Fruit fly (Drosophila melanogaster): ENCODE measurements around the gene CG4098.

The CG4098 gene

dm6 chr3L:16634091-16634490 is 24.9 kb upstream of the CG4098 start:
- no peak for TF ChIP-seq fd64A (GFP tag; optimal IDR thresholded peaks at IDR 0.05)
- no peak for TF ChIP-seq luna (GFP tag; optimal IDR thresholded peaks at IDR 0.05)
- TF ChIP-seq Sox102F (GFP tag; optimal IDR thresholded peaks at IDR 0.05), result no peak
- TF ChIP-seq pros (GFP tag; optimal IDR thresholded peaks at IDR 0.05), result peak; percentile 84
- no peak for TF ChIP-seq E2f1 (GFP tag; IDR thresholded peaks at IDR 0.05)
- peak; percentile 53 for TF ChIP-seq sqz (GFP tag; optimal IDR thresholded peaks at IDR 0.05)

DNA sequence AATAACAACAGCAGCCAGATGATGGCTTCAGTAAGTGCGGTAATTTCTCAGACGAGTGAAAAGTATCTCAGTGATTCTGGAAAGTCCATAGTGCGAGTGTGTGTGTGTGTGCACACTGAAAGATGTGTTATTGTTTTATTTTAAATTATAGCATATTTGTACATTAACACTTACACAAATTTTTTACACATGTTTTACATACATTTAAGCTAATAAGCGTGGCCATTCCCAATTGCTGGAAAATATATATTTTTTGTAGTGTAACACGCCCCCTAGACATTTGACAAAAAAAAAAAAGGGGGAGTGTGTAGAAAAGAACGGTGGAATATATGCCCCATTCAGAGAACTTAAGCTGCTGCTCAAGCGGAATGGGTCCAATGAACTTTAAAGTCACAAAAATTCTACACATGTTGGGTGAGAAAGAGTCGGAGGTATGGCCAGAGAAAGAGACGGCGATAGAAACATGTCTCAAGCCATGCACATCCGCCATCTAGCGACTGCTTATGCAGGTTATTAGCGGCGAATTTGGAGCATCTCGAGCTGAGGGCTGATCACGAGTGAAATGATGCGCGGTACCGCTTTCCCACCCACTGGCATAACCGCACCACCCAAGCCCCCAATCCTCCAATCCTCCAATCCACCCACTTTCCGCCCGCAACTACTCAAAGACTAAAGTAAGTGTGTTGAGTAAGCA is 22.8 kb upstream of the CG4098 start:
- no peak for TF ChIP-seq nerfin-1 (tag; optimal IDR thresholded peaks at IDR 0.05)
- no peak for TF ChIP-seq dm (GFP tag; optimal IDR thresholded peaks at IDR 0.05)
- TF ChIP-seq CG34422 (GFP tag; IDR thresholded peaks at IDR 0.05), result 0 out of 3 replicates have a peak, but pooled peaks have one; percentile 38
- TF ChIP-seq CG4404 (GFP tag; IDR thresholded peaks at IDR 0.05), result no peak
- TF ChIP-seq lov (optimal IDR thresholded peaks at IDR 0.05), result no peak
- 0 out of 3 replicates have a peak, but pooled peaks have one; percentile 30 for TF ChIP-seq lov (GFP tag; IDR thresholded peaks at IDR 0.05)
- TF ChIP-seq prd (optimal IDR thresholded peaks at IDR 0.05), result no peak
- peak; percentile 61; the same call in 2 of the 3 replicates for TF ChIP-seq prd (GFP tag; IDR thresholded peaks at IDR 0.05)
- TF ChIP-seq CTCF (GFP tag; optimal IDR thresholded peaks at IDR 0.05), result peak; percentile 77
- no peak for TF ChIP-seq mirr (GFP tag; optimal IDR thresholded peaks at IDR 0.05)
- TF ChIP-seq Blimp-1 (GFP tag; optimal IDR thresholded peaks at IDR 0.05), result peak; percentile 44
- TF ChIP-seq Ets65A (GFP tag), result peak; percentile 54
- TF ChIP-seq CG18262 (tag; optimal IDR thresholded peaks at IDR 0.05), result peak; percentile 26
- no peak for TF ChIP-seq CG34376 (GFP tag; optimal IDR thresholded peaks at IDR 0.05)
- TF ChIP-seq fd96Cb (tag; optimal IDR thresholded peaks at IDR 0.05), result peak; percentile 3
- TF ChIP-seq CG4360 (GFP tag; IDR thresholded peaks at IDR 0.05), result 0 out of 2 replicates have a peak, but pooled peaks have one; percentile 9
- TF ChIP-seq z (GFP tag; IDR thresholded peaks at IDR 0.05), result 0 out of 3 replicates have a peak, but pooled peaks have one; percentile 30
- no peak for TF ChIP-seq pan (optimal IDR thresholded peaks at IDR 0.05)
- peak in 1 of 2 experiments; percentile 20 for TF ChIP-seq pan (GFP tag; optimal IDR thresholded peaks at IDR 0.05 in 1 of 2, IDR thresholded peaks at IDR 0.05 in 1 of 2)
- TF ChIP-seq CG14710 (tag; optimal IDR thresholded peaks at IDR 0.05), result peak; percentile 25
- peak; percentile 80 for TF ChIP-seq sens (GFP tag)
- no peak for TF ChIP-seq NK7.1 (GFP tag; optimal IDR thresholded peaks at IDR 0.05)
- peak; percentile 68 for TF ChIP-seq Med (GFP tag)
- TF ChIP-seq CG4424 (GFP tag; optimal IDR thresholded peaks at IDR 0.05), result peak; percentile 26
- TF ChIP-seq Xrp1 (GFP tag; IDR thresholded peaks at IDR 0.05), result peak; percentile 18; the same call in 1 of the 2 replicates
- 0 out of 3 replicates have a peak, but pooled peaks have one; percentile 32 for TF ChIP-seq ci (GFP tag; IDR thresholded peaks at IDR 0.05)
- TF ChIP-seq nmo (GFP tag; optimal IDR thresholded peaks at IDR 0.05), result peak; percentile 16
- TF ChIP-seq CG8290 (GFP tag; optimal IDR thresholded peaks at IDR 0.05), result peak; percentile 23
- no peak for TF ChIP-seq CG8290 (tag; optimal IDR thresholded peaks at IDR 0.05)
- TF ChIP-seq tgo (GFP tag; IDR thresholded peaks at IDR 0.05), result 0 out of 3 replicates have a peak, but pooled peaks have one; percentile 14
- TF ChIP-seq gsb (GFP tag; IDR thresholded peaks at IDR 0.05), result no peak
- peak; percentile 15 for TF ChIP-seq CG2712 (tag; optimal IDR thresholded peaks at IDR 0.05)
- peak in 1 of 2 experiments; percentile 16 for TF ChIP-seq bsh (GFP tag; optimal IDR thresholded peaks at IDR 0.05)

DNA sequence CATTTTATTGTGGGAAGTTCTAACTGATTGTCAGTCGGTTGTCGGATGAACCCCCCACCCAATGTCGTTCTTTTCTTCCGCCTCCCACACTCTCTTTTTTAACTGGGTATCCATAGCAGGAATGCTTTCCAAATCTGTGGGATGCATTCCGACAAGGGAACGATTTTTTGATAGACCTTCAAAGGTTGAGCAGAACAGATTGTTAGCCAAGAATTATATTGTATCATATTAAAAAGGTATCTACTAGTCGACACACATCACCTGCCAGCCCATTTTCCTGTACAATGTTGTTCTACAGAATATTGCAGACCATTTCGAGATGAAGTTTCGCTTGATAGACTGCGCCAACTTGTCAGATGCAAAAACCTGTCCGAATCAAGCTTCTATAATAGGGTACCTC is 20.6 kb upstream of the CG4098 start:
- TF ChIP-seq CG6254 (GFP tag; optimal IDR thresholded peaks at IDR 0.05) (no peak), fru (optimal IDR thresholded peaks at IDR 0.05) (no peak), sob (GFP tag; IDR thresholded peaks at IDR 0.05) (no peak), CG3995 (GFP tag; optimal IDR thresholded peaks at IDR 0.05) (no peak), Usf (GFP tag; optimal IDR thresholded peaks at IDR 0.05) (no peak)
